Worm (Caenorhabditis elegans) whole organism, L2 larva: Measurements from ENCODE around the gene C13A10.1.

Experiments used
- C34F6.9 ChIP-seq: fragments of 150-350 bp; optimal IDR thresholded peaks from 2 replicates; lab custom pipeline; 2014; ENCODE audit warnings: missing biosample characterization, missing genetic modification characterization
- F13H6.1 ChIP-seq: sonication (generic microtip); optimal IDR thresholded peaks from 2 replicates; lab custom pipeline; 2016; ENCODE audit warnings: missing genetic modification characterization, missing compliant biosample characterization
- Y55F3AM.14 ChIP-seq: fragments of 200-800 bp; sonication (Bioruptor generic); optimal IDR thresholded peaks from 2 replicates; lab custom pipeline; 2018; ENCODE audit warnings: mild to moderate bottlenecking, missing genetic modification characterization, missing compliant biosample characterization
- ZK546.5 ChIP-seq: sonication (generic microtip); optimal IDR thresholded peaks from 2 replicates; lab custom pipeline; 2017; ENCODE audit warnings: missing biosample characterization, missing genetic modification characterization
- alr-1 ChIP-seq: fragments of 150-350 bp; optimal IDR thresholded peaks from 2 replicates; lab custom pipeline; 2014; ENCODE audit warnings: missing biosample characterization, missing genetic modification characterization
- aly-2 ChIP-seq: fragments of 150-350 bp; optimal IDR thresholded peaks from 2 replicates; lab custom pipeline; 2014; ENCODE audit warnings: missing biosample characterization, missing genetic modification characterization
- ama-1 ChIP-seq: fragments of 150-350 bp; optimal IDR thresholded peaks from 2 replicates; lab custom pipeline; 2018; ENCODE audit warnings: inconsistent platforms
- blmp-1 ChIP-seq: sonication (generic microtip); optimal IDR thresholded peaks from 2 replicates; lab custom pipeline; 2017; ENCODE audit warnings: missing genetic modification characterization, mild to moderate bottlenecking, missing compliant biosample characterization, antibody characterized with exemption, moderate library complexity; ENCODE audit not compliant: insufficient read depth
- ceh-16 ChIP-seq: fragments of 150-350 bp; optimal IDR thresholded peaks from 2 replicates; lab custom pipeline; 2014; ENCODE audit warnings: missing biosample characterization, missing genetic modification characterization
- crh-2 ChIP-seq: sonication (generic microtip); optimal IDR thresholded peaks from 2 replicates; lab custom pipeline; 2017; ENCODE audit warnings: missing biosample characterization, missing genetic modification characterization
- dmd-4 ChIP-seq: sonication (generic microtip); optimal IDR thresholded peaks from 2 replicates; lab custom pipeline; 2017; ENCODE audit warnings: missing biosample characterization, missing genetic modification characterization
- elt-1 ChIP-seq: fragments of 150-350 bp; optimal IDR thresholded peaks from 2 replicates; lab custom pipeline; 2014; ENCODE audit warnings: missing biosample characterization, missing genetic modification characterization
- fos-1 ChIP-seq: fragments of 150-350 bp; optimal IDR thresholded peaks from 2 replicates; lab custom pipeline; 2014; ENCODE audit warnings: missing biosample characterization, missing genetic modification characterization
- lin-13 ChIP-seq: fragments of 150-350 bp; optimal IDR thresholded peaks from 2 replicates; lab custom pipeline; 2014; ENCODE audit warnings: missing biosample characterization, missing genetic modification reagents, missing genetic modification characterization
- lin-39 ChIP-seq: fragments of 150-350 bp; optimal IDR thresholded peaks from 2 replicates; lab custom pipeline; 2014; ENCODE audit warnings: missing biosample characterization, missing genetic modification reagents, missing genetic modification characterization
- lsy-2 ChIP-seq, 2 experiments: fragments of 150-350 bp in 1 of 2; sonication (generic microtip) in 1 of 2; optimal IDR thresholded peaks; 2 replicates each; lab custom pipeline; 2014 to 2017; ENCODE audit warnings: missing biosample characterization in 2 of 2, missing genetic modification characterization in 2 of 2
- mab-5 ChIP-seq: fragments of 150-350 bp; optimal IDR thresholded peaks from 2 replicates; lab custom pipeline; 2014; ENCODE audit warnings: missing biosample characterization, missing genetic modification characterization
- nhr-11 ChIP-seq: fragments of 150-350 bp; optimal IDR thresholded peaks from 2 replicates; lab custom pipeline; 2014; ENCODE audit warnings: missing biosample characterization, missing genetic modification characterization
- nhr-12 ChIP-seq: fragments of 150-350 bp; optimal IDR thresholded peaks from 2 replicates; lab custom pipeline; 2014; ENCODE audit warnings: missing biosample characterization, missing genetic modification characterization
- nhr-129 ChIP-seq: fragments of 150-350 bp; optimal IDR thresholded peaks from 2 replicates; lab custom pipeline; 2014; ENCODE audit warnings: missing biosample characterization, missing genetic modification characterization
- nhr-21 ChIP-seq: fragments of 150-350 bp; optimal IDR thresholded peaks from 2 replicates; lab custom pipeline; 2014; ENCODE audit warnings: missing biosample characterization, missing genetic modification characterization
- nhr-23 ChIP-seq: fragments of 150-350 bp; optimal IDR thresholded peaks from 2 replicates; lab custom pipeline; 2014; ENCODE audit warnings: missing biosample characterization, missing genetic modification reagents, missing genetic modification characterization
- nhr-77 ChIP-seq: fragments of 150-350 bp; optimal IDR thresholded peaks from 2 replicates; lab custom pipeline; 2014; ENCODE audit warnings: missing biosample characterization, missing genetic modification characterization
- peb-1 ChIP-seq: fragments of 150-350 bp; optimal IDR thresholded peaks from 2 replicates; lab custom pipeline; 2014; ENCODE audit warnings: missing biosample characterization, missing genetic modification characterization
- sem-4 ChIP-seq: fragments of 150-350 bp; optimal IDR thresholded peaks from 2 replicates; lab custom pipeline; 2014; ENCODE audit warnings: missing biosample characterization, missing genetic modification reagents, missing genetic modification characterization
- skn-1 ChIP-seq: sonication (generic microtip); optimal IDR thresholded peaks from 2 replicates; lab custom pipeline; 2017; ENCODE audit warnings: missing biosample characterization, missing genetic modification characterization
- sma-3 ChIP-seq: sonication (generic microtip); optimal IDR thresholded peaks from 2 replicates; lab custom pipeline; 2016; ENCODE audit warnings: missing genetic modification reagents, missing genetic modification characterization, missing compliant biosample characterization
- sma-9 ChIP-seq, 2 experiments: fragments of 150-350 bp in 1 of 2; sonication (generic microtip) in 1 of 2; optimal IDR thresholded peaks; 2 replicates each; lab custom pipeline; 2014 to 2016; ENCODE audit warnings: missing genetic modification characterization in 2 of 2, mild to moderate bottlenecking in 1 of 2, missing biosample characterization in 1 of 2, missing compliant biosample characterization in 1 of 2, missing genetic modification reagents in 1 of 2, moderate library complexity in 1 of 2
- snpc-4 ChIP-seq: fragments of 150-350 bp; optimal IDR thresholded peaks from 2 replicates; lab custom pipeline; 2014; ENCODE audit warnings: missing biosample characterization, missing genetic modification characterization
- unc-39 ChIP-seq: fragments of 150-350 bp; optimal IDR thresholded peaks from 2 replicates; lab custom pipeline; 2014; ENCODE audit warnings: missing biosample characterization, missing genetic modification characterization
- unc-55 ChIP-seq: fragments of 150-350 bp; sonication (generic microtip); optimal IDR thresholded peaks from 3 replicates; lab custom pipeline; 2014; ENCODE audit warnings: missing biosample characterization, missing genetic modification reagents, missing genetic modification characterization
- zag-1 ChIP-seq: fragments of 150-350 bp; optimal IDR thresholded peaks from 2 replicates; lab custom pipeline; 2014; ENCODE audit warnings: missing biosample characterization, missing genetic modification characterization
- ztf-1 ChIP-seq: fragments of 200-800 bp; sonication (Bioruptor generic); conservative IDR thresholded peaks from 2 replicates; pipeline ENCODE4 v1.3.6; 2022; ENCODE audit warnings: missing genetic modification characterization, missing compliant biosample characterization
- ztf-11 ChIP-seq: sonication (generic microtip); optimal IDR thresholded peaks from 2 replicates; lab custom pipeline; 2017; ENCODE audit warnings: missing biosample characterization, missing genetic modification characterization
- ztf-4 ChIP-seq: fragments of 150-350 bp; optimal IDR thresholded peaks from 2 replicates; lab custom pipeline; 2014; ENCODE audit warnings: missing biosample characterization, missing genetic modification characterization

The C13A10.1 gene

DNA sequence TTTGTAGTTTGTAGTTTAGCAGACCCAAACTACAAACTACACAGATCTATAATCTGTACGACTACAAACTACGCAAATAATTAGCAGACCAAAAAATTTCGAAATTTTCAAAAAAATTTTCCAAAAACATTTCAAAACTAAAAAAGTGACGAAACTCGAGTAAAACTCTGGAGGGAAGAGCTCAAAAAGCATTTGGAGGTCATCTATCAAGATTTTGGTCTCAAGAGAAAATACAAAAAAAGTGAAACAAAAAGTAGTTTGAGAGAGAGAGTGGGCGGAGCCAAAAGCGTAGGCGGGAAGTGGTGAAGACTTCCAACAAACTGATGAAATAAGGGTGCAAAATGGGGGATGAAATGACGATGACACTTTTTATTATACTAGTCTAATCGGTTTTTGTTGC lies 4.8 kb upstream of the C13A10.1 start:
- no peak for TF ChIP-seq nhr-77
- peak; percentile 27 for TF ChIP-seq unc-55 (GFP tag; lab: Kevin White, UChicago)
- peak in 1 of 2 experiments; percentile 11 for TF ChIP-seq lsy-2 (tag; optimal IDR thresholded peaks at IDR 0.05; lab: Kevin White, UChicago)

DNA sequence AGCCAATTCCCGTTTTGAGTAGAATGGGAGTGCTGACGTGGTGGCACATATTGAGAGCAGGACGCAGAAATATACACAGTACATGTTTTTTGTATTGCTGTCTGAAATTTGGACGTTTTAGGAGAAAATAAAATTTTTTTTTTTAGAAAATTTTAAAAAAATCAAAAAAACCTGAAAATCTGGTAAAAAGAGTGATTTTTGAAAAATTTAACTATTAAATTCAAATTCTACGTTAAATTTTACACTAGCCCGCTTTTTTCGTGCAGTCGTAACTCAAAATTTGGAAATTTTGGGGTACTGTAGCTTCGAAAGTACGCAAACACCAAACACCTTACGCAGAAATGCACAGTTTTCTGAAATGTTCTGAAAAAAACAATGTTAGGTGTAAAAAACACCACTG lies 2.5 kb upstream of the C13A10.1 start, which contains the start of gene C13A10.2:
C13A10.2 (minus strand) TSS at position 101 of the 400 bp plus-strand sequence.
- TF ChIP-seq unc-39 (tag; lab: Kevin White, UChicago), result no peak
- no peak for TF ChIP-seq sma-3 (GFP tag; lab: Kevin White, UChicago)
- TF ChIP-seq dmd-4 (tag; lab: Kevin White, UChicago), result no peak
- no peak for TF ChIP-seq mab-5 (tag; lab: Kevin White, UChicago)
- TF ChIP-seq alr-1 (tag; lab: Kevin White, UChicago), result no peak
- TF ChIP-seq crh-2 (tag; lab: Kevin White, UChicago), result no peak
- no peak for TF ChIP-seq C34F6.9 (tag; lab: Kevin White, UChicago)
- TF ChIP-seq sem-4 (tag; lab: Kevin White, UChicago), result no peak
- TF ChIP-seq skn-1 (tag; lab: Kevin White, UChicago), result no peak
- no peak for TF ChIP-seq lin-13 (GFP tag; lab: Kevin White, UChicago)
- no peak for TF ChIP-seq blmp-1 (tag; lab: Kevin White, UChicago)
- TF ChIP-seq peb-1 (tag; lab: Kevin White, UChicago), result no peak
- no peak for TF ChIP-seq elt-1 (tag; lab: Kevin White, UChicago)
- TF ChIP-seq Y55F3AM.14 (GFP tag; lab: Kevin White, UChicago), result no peak
- TF ChIP-seq nhr-12 (tag; lab: Kevin White, UChicago), result no peak
- TF ChIP-seq nhr-23 (tag; lab: Kevin White, UChicago), result no peak
- TF ChIP-seq ZK546.5, result no peak

DNA sequence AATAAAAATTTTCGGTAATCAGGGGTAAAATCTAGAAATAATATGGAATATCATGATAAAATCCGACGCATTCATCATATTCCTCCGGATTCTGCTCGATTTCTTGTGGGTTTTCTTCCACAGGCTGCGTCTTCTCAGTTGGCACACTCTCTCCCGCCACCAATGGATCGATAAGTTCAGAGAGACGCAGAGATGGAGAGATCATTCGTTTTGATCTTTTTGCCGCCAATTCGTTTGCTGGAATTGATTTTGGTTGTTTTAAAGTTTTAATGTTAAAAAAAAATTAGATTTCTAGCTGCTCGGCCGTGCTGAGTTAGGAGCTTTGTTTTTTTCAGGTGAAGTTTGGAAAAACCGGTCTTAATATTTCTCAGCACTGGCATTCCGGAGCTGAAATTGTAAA lies 1.8 kb upstream of the C13A10.1 start:
- TF ChIP-seq nhr-12 (tag; lab: Kevin White, UChicago), result no peak
- TF ChIP-seq fos-1, result no peak
- no peak for TF ChIP-seq unc-39 (tag; lab: Kevin White, UChicago)
- TF ChIP-seq ztf-4 (tag; lab: Kevin White, UChicago), result no peak
- TF ChIP-seq, all 48 proteins: peak for 0

DNA sequence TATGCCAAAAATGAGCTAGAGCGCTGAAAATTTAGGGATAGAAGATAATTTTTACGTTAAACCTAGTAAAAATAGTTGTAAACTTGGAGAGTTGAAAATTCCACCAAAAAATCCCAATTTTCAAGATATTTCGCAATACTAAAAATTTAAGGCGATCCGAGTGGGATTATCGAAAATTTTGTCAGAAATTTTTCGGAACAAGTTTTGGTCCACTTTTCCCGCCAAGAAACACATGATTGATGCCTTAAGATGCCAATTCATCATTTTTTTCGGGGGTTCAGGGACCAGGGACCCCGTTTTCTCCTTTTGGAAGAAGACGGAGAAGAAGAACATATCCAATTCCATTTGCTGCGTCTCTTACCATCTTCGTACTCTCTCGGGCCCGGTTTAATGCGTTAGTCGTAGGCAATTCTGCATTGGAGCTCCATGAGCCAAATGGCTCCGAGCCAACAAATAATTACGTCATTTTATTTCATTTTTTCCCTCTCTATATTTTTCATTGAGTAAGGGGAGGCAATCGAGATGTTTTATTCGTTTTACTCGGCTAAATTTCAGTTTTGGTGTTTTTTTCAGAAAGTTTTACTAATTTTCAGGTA lies 10.8 kb downstream of the C13A10.1 start:
- no peak for TF ChIP-seq dmd-4 (tag; lab: Kevin White, UChicago)
- TF ChIP-seq aly-2 (tag; lab: Kevin White, UChicago), result no peak
- peak; percentile 4 for TF ChIP-seq sem-4 (tag; lab: Kevin White, UChicago)
- peak; percentile 78 for TF ChIP-seq mab-5 (tag; lab: Kevin White, UChicago)
- no peak for TF ChIP-seq nhr-12 (tag; lab: Kevin White, UChicago)
- no peak for TF ChIP-seq lin-13 (GFP tag; lab: Kevin White, UChicago)
- TF ChIP-seq peb-1 (tag; lab: Kevin White, UChicago), result no peak
- TF ChIP-seq snpc-4 (tag; lab: Kevin White, UChicago), result no peak
- TF ChIP-seq F13H6.1 (tag; lab: Kevin White, UChicago), result peak; percentile 28
- peak in 1 of 2 experiments; percentile 37 for TF ChIP-seq lsy-2 (tag; optimal IDR thresholded peaks at IDR 0.05; lab: Kevin White, UChicago)
- peak; percentile 48 for TF ChIP-seq sma-9 (GFP tag; optimal IDR thresholded peaks at IDR 0.05; lab: Kevin White, UChicago)
- no peak for TF ChIP-seq sma-9 (tag; optimal IDR thresholded peaks at IDR 0.05; lab: Kevin White, UChicago)
- TF ChIP-seq nhr-11, result no peak
- peak; percentile 72 for TF ChIP-seq unc-55 (GFP tag; lab: Kevin White, UChicago)
- no peak for TF ChIP-seq lin-39

DNA sequence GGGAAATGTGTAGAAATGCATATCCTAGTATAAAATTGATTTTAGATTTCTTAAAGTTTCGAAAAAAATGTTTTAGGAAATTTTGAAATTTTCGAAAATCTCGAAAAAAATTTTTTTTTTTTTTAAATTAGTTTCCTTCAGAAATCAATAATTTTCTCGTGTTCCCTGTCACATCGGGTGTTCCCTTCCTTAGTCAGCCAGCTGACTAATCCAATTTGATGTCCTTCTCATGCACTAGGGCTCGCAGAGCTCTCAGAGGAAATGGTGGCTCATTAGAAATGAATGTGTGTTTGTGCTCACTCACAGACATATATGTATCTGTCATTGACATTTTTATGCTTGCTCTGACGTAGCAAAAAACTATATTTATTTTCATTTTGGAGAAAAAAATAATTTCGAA lies 11.7 kb downstream of the C13A10.1 start:
- TF ChIP-seq lsy-2 (tag; optimal IDR thresholded peaks at IDR 0.05; lab: Kevin White, UChicago), result peak in 1 of 2 experiments; percentile 17
- peak; percentile 2 for TF ChIP-seq unc-55 (GFP tag; lab: Kevin White, UChicago)
- no peak for TF ChIP-seq lin-13 (GFP tag; lab: Kevin White, UChicago)

DNA sequence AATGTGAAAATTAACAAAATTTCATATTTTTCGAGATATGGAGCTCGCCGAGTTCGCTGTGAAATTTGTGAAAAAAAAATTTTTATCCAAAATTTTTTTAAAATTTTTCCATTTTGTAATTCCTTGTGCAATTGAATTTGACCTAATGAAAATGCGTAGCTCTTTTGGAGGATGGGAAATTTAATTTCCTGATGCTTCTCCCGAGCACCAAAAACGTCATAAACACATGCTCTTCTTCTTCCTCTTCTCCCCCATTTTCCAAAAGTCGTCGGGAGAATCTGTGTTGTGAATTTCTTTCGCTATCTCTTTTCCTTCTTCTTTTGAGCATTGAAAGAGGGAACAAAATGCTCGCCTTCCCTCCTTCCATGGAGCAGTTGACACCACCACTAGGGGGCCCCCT lies 14.0 kb downstream of the C13A10.1 start:
- TF ChIP-seq ztf-1 (GFP tag; lab: Robert Waterston, UW), result no peak
- TF ChIP-seq ceh-16, result no peak
- TF ChIP-seq C34F6.9 (tag; lab: Kevin White, UChicago), result peak; percentile 47
- no peak for TF ChIP-seq nhr-21
- TF ChIP-seq crh-2 (tag; lab: Kevin White, UChicago), result peak; percentile 25
- TF ChIP-seq zag-1 (tag; lab: Kevin White, UChicago), result peak; percentile 26
- peak; percentile 20 for TF ChIP-seq F13H6.1 (tag; lab: Kevin White, UChicago)
- peak; percentile 45 for TF ChIP-seq sma-9 (GFP tag; optimal IDR thresholded peaks at IDR 0.05; lab: Kevin White, UChicago)
- no peak for TF ChIP-seq sma-9 (tag; optimal IDR thresholded peaks at IDR 0.05; lab: Kevin White, UChicago)
- peak; percentile 37 for TF ChIP-seq unc-55 (GFP tag; lab: Kevin White, UChicago)
- peak in 1 of 2 experiments; percentile 45 for TF ChIP-seq lsy-2 (tag; optimal IDR thresholded peaks at IDR 0.05; lab: Kevin White, UChicago)
- peak; percentile 41 for TF ChIP-seq lin-13 (GFP tag; lab: Kevin White, UChicago)
- peak; percentile 2 for TF ChIP-seq nhr-129
- no peak for TF ChIP-seq ztf-11 (tag; lab: Kevin White, UChicago)
- no peak for TF ChIP-seq peb-1 (tag; lab: Kevin White, UChicago)
- no peak for TF ChIP-seq skn-1 (tag; lab: Kevin White, UChicago)
- no peak for TF ChIP-seq ama-1 (lab: Kevin White, UChicago)
- TF ChIP-seq, all 48 proteins: peak for 9
